Worm (Caenorhabditis elegans) whole organism, young adult: ENCODE measurements around the gene C36E6.8.

ENCODE experiments used
- B0261.1 ChIP-seq: sonication (generic microtip); optimal IDR thresholded peaks from 2 replicates; lab custom pipeline; 2016; ENCODE audit warnings: mild to moderate bottlenecking, missing genetic modification characterization, moderate library complexity, missing compliant biosample characterization
- F33H1.4 ChIP-seq: fragments of 200-800 bp; sonication (Bioruptor generic); IDR thresholded peaks from 2 replicates; pipeline ENCODE4 v1.3.6; 2022; ENCODE audit warnings: missing genetic modification reagents, missing genetic modification characterization, missing compliant biosample characterization
- F39B2.1 ChIP-seq: fragments of 200-800 bp; sonication (Bioruptor generic); IDR thresholded peaks from 2 replicates; pipeline ENCODE4 v1.3.6; 2022; ENCODE audit warnings: missing genetic modification reagents, missing genetic modification characterization, missing compliant biosample characterization
- F57C9.4 ChIP-seq: sonication (generic microtip); optimal IDR thresholded peaks from 2 replicates; lab custom pipeline; 2017; ENCODE audit warnings: mild to moderate bottlenecking, missing genetic modification characterization, missing compliant biosample characterization
- K12H6.12 ChIP-seq: fragments of 200-800 bp; sonication (Bioruptor generic); optimal IDR thresholded peaks from 2 replicates; lab custom pipeline; 2018; ENCODE audit warnings: mild to moderate bottlenecking, missing genetic modification characterization, missing compliant biosample characterization
- akir-1 ChIP-seq: fragments of 200-800 bp; sonication (Bioruptor generic); optimal IDR thresholded peaks from 2 replicates; lab custom pipeline; 2018; ENCODE audit warnings: mild to moderate bottlenecking, missing genetic modification characterization, moderate library complexity, missing compliant biosample characterization
- athp-1 ChIP-seq: sonication (generic microtip); optimal IDR thresholded peaks from 2 replicates; lab custom pipeline; 2017; ENCODE audit warnings: mild to moderate bottlenecking, missing genetic modification characterization, missing compliant biosample characterization
- attf-6 ChIP-seq: fragments of 200-800 bp; sonication (Bioruptor generic); IDR thresholded peaks from 2 replicates; pipeline ENCODE4 v1.3.6; 2022; ENCODE audit warnings: missing genetic modification reagents, missing genetic modification characterization, missing compliant biosample characterization
- ceh-40 ChIP-seq: fragments of 200-800 bp; sonication (Bioruptor generic); IDR thresholded peaks from 2 replicates; pipeline ENCODE4 v1.3.6; 2022; ENCODE audit warnings: missing genetic modification characterization, missing compliant biosample characterization
- ceh-79 ChIP-seq: sonication (generic microtip); optimal IDR thresholded peaks from 2 replicates; lab custom pipeline; 2017; ENCODE audit warnings: mild to moderate bottlenecking, missing genetic modification characterization, missing compliant biosample characterization
- dox-1 ChIP-seq: fragments of 200-800 bp; sonication (Bioruptor generic); IDR thresholded peaks from 2 replicates; pipeline ENCODE4 v1.3.6; 2022; ENCODE audit warnings: missing genetic modification reagents, missing genetic modification characterization, missing compliant biosample characterization
- efl-1 ChIP-seq: fragments of 150-350 bp; optimal IDR thresholded peaks from 2 replicates; lab custom pipeline; 2014; ENCODE audit warnings: missing biosample characterization, missing genetic modification reagents, missing genetic modification characterization
- gei-17 ChIP-seq: fragments of 200-800 bp; sonication (Bioruptor generic); optimal IDR thresholded peaks from 2 replicates; lab custom pipeline; 2018; ENCODE audit warnings: mild to moderate bottlenecking, missing genetic modification characterization, missing compliant biosample characterization
- lag-1 ChIP-seq: fragments of 200-800 bp; sonication (Bioruptor generic); IDR thresholded peaks from 2 replicates; pipeline ENCODE4 v1.3.6; 2022; ENCODE audit warnings: missing genetic modification reagents, missing genetic modification characterization, missing compliant biosample characterization
- lin-35 ChIP-seq, 3 experiments: fragments of 150-350 bp in 2 of 3; sonication (generic microtip) in 1 of 3; optimal IDR thresholded peaks; 2 replicates each; lab custom pipeline; 2014 to 2018; ENCODE audit warnings: missing biosample characterization in 3 of 3, missing genetic modification characterization in 3 of 3, missing genetic modification reagents in 3 of 3
- lin-40 ChIP-seq: sonication (generic microtip); optimal IDR thresholded peaks from 2 replicates; lab custom pipeline; 2016; ENCODE audit warnings: missing genetic modification characterization, mild to moderate bottlenecking, missing compliant biosample characterization, missing genotype, missing genetic modification reagents
- madf-3 ChIP-seq: fragments of 200-800 bp; sonication (Bioruptor generic); IDR thresholded peaks from 2 replicates; pipeline ENCODE4 v1.3.6; 2022; ENCODE audit warnings: missing genetic modification reagents, missing genetic modification characterization, missing compliant biosample characterization
- mxl-1 ChIP-seq: sonication (generic microtip); optimal IDR thresholded peaks from 2 replicates; lab custom pipeline; 2016; ENCODE audit warnings: missing genetic modification characterization, missing compliant biosample characterization
- nfya-1 ChIP-seq: sonication (generic microtip); optimal IDR thresholded peaks from 2 replicates; lab custom pipeline; 2017; ENCODE audit warnings: antibody characterized with exemption, missing compliant biosample characterization, missing genetic modification characterization, borderline replicate concordance; ENCODE audit not compliant: insufficient read depth
- nhr-179 ChIP-seq: sonication (generic microtip); optimal IDR thresholded peaks from 2 replicates; lab custom pipeline; 2016; ENCODE audit warnings: mild to moderate bottlenecking, missing genetic modification characterization, missing compliant biosample characterization
- nhr-80 ChIP-seq: sonication (generic microtip); optimal IDR thresholded peaks from 2 replicates; lab custom pipeline; 2016; ENCODE audit warnings: missing genetic modification characterization, missing compliant biosample characterization
- rec-8 ChIP-seq, 2 experiments: sonication (generic microtip); optimal IDR thresholded peaks; 2 replicates each; lab custom pipeline; 2016; ENCODE audit warnings: mild to moderate bottlenecking in 2 of 2, missing genetic modification characterization in 2 of 2, missing genetic modification reagents in 2 of 2, missing genotype in 2 of 2, missing biosample characterization in 1 of 2, missing compliant biosample characterization in 1 of 2, moderate library complexity in 1 of 2
- repo-1 ChIP-seq: sonication (generic microtip); optimal IDR thresholded peaks from 2 replicates; lab custom pipeline; 2017; ENCODE audit warnings: mild to moderate bottlenecking, missing genetic modification characterization, missing compliant biosample characterization
- rpc-1 ChIP-seq, 2 experiments: fragments of 150-350 bp in 1 of 2; sonication (generic microtip) in 1 of 2; optimal IDR thresholded peaks; 2 replicates each; lab custom pipeline; 2014 to 2018; ENCODE audit warnings: missing biosample characterization in 1 of 2, missing genetic modification characterization in 1 of 2, missing genetic modification reagents in 1 of 2, missing genotype in 1 of 2
- sdz-38 ChIP-seq: sonication (generic microtip); optimal IDR thresholded peaks from 2 replicates; lab custom pipeline; 2016; ENCODE audit warnings: missing genotype, missing genetic modification characterization, missing compliant biosample characterization
- snpc-4 ChIP-seq, 5 experiments: fragments of 150-350 bp in 1 of 5; sonication (generic microtip) in 4 of 5; optimal IDR thresholded peaks; 2 replicates each; lab custom pipeline; 2014 to 2018; ENCODE audit warnings: missing genetic modification characterization in 5 of 5, missing biosample characterization in 3 of 5, antibody characterized with exemption in 2 of 5, mild to moderate bottlenecking in 2 of 5, missing compliant biosample characterization in 2 of 5, missing genotype in 2 of 5, moderate library complexity in 2 of 5, missing genetic modification reagents in 1 of 5
- unc-130 ChIP-seq: sonication (generic microtip); optimal IDR thresholded peaks from 2 replicates; lab custom pipeline; 2016; ENCODE audit warnings: missing genetic modification reagents, missing genetic modification characterization, missing compliant biosample characterization
- zfh-2 ChIP-seq: fragments of 200-800 bp; sonication (Bioruptor generic); conservative IDR thresholded peaks from 2 replicates; pipeline ENCODE4 v1.3.6; 2022; ENCODE audit warnings: missing genetic modification reagents, missing genetic modification characterization, missing compliant biosample characterization
- ztf-18 ChIP-seq: sonication (generic microtip); optimal IDR thresholded peaks from 2 replicates; lab custom pipeline; 2016; ENCODE audit warnings: missing genotype, mild to moderate bottlenecking, missing genetic modification characterization, missing compliant biosample characterization
- ztf-22 ChIP-seq: fragments of 200-800 bp; sonication (Bioruptor generic); optimal IDR thresholded peaks from 2 replicates; lab custom pipeline; 2018; ENCODE audit warnings: mild to moderate bottlenecking, missing genetic modification characterization, moderate library complexity, missing compliant biosample characterization
- ztf-26 ChIP-seq: sonication (generic microtip); optimal IDR thresholded peaks from 2 replicates; lab custom pipeline; 2017; ENCODE audit warnings: missing genetic modification characterization, missing compliant biosample characterization
- ztf-28 ChIP-seq: fragments of 200-800 bp; sonication (Bioruptor generic); IDR thresholded peaks from 2 replicates; pipeline ENCODE4 v1.3.6; 2022; ENCODE audit warnings: missing genetic modification reagents, missing genetic modification characterization, missing compliant biosample characterization
- ztf-3 ChIP-seq: fragments of 200-800 bp; sonication (Bioruptor generic); optimal IDR thresholded peaks from 2 replicates; lab custom pipeline; 2018; ENCODE audit warnings: mild to moderate bottlenecking, missing genetic modification characterization, missing compliant biosample characterization
- ztf-6 ChIP-seq: fragments of 200-800 bp; sonication (Bioruptor generic); IDR thresholded peaks from 2 replicates; pipeline ENCODE4 v1.3.6; 2022; ENCODE audit warnings: missing genetic modification reagents, missing genetic modification characterization, missing compliant biosample characterization

C36E6.8 gene

ce11 chrX:17472917-17473316 lies 34.4 kb downstream of the C36E6.8 start (continued):
- no peak for TF ChIP-seq F57C9.4 (tag; lab: Kevin White, UChicago)
- no peak for TF ChIP-seq ztf-3 (GFP tag; lab: Kevin White, UChicago)
- TF ChIP-seq athp-1 (tag; lab: Kevin White, UChicago): no peak
- no peak for TF ChIP-seq unc-130 (GFP tag; lab: Kevin White, UChicago)
- no peak for TF ChIP-seq efl-1 (GFP tag; lab: Kevin White, UChicago)
- TF ChIP-seq nfya-1 (tag; lab: Kevin White, UChicago): no peak
- TF ChIP-seq akir-1 (GFP tag; lab: Kevin White, UChicago): no peak
- TF ChIP-seq F33H1.4: no peak
- no peak for TF ChIP-seq B0261.1
- no peak for TF ChIP-seq rec-8 (tag; optimal IDR thresholded peaks at IDR 0.05; lab: Kevin White, UChicago)
- no peak for TF ChIP-seq repo-1 (tag; lab: Kevin White, UChicago)
- TF ChIP-seq attf-6 (GFP tag; lab: Robert Waterston, UW): no peak
- TF ChIP-seq lag-1 (GFP tag; lab: Robert Waterston, UW): no peak
- no peak for TF ChIP-seq ceh-40 (GFP tag; lab: Robert Waterston, UW)
- no peak for TF ChIP-seq sdz-38
- peak; percentile 45; the same call in 1 of the 2 replicates for TF ChIP-seq dox-1 (GFP tag; lab: Robert Waterston, UW)
- TF ChIP-seq ztf-6 (GFP tag; lab: Robert Waterston, UW): no peak
- no peak for TF ChIP-seq ztf-26 (tag; lab: Kevin White, UChicago)

ce11 chrX:17474521-17475170 lies 36.2 kb downstream of the C36E6.8 start, which contains the start of gene tps-1:
tps-1 (minus strand) TSS chrX:17474534.
- TF ChIP-seq lin-40 (peak; percentile 20), K12H6.12 (tag; lab: Kevin White, UChicago) (peak; percentile 6), nhr-179 (no peak)

- no peak for TF ChIP-seq ztf-18 (tag; lab: Kevin White, UChicago)
- TF ChIP-seq akir-1 (GFP tag; lab: Kevin White, UChicago): no peak
- no peak for TF ChIP-seq F39B2.1 (GFP tag; lab: Robert Waterston, UW)
- TF ChIP-seq nhr-80: peak; percentile 60
- no peak for TF ChIP-seq ceh-79
Observed at ce11 chrX:17475974-17476373, 37.5 kb downstream of the C36E6.8 start.

- TF ChIP-seq lin-35 (GFP tag; optimal IDR thresholded peaks at IDR 0.05; lab: Kevin White, UChicago) (no peak), rec-8 (tag; optimal IDR thresholded peaks at IDR 0.05; lab: Kevin White, UChicago) (no peak), madf-3 (GFP tag; lab: Robert Waterston, UW) (no peak), rpc-1 (optimal IDR thresholded peaks at IDR 0.05; lab: Kevin White, UChicago) (no peak), rpc-1 (tag; optimal IDR thresholded peaks at IDR 0.05; lab: Kevin White, UChicago) (no peak), K12H6.12 (tag; lab: Kevin White, UChicago) (no peak), ztf-28 (GFP tag; lab: Robert Waterston, UW) (no peak), mxl-1 (tag; lab: Kevin White, UChicago) (no peak), zfh-2 (no peak), gei-17 (GFP tag; lab: Kevin White, UChicago) (no peak), snpc-4 (GFP tag; optimal IDR thresholded peaks at IDR 0.05; lab: Kevin White, UChicago) (no peak), snpc-4 (tag; optimal IDR thresholded peaks at IDR 0.05; lab: Kevin White, UChicago) (no peak), ztf-22 (GFP tag; lab: Kevin White, UChicago) (no peak)
Observed at ce11 chrX:17478677-17479076, 40.2 kb downstream of the C36E6.8 start.
